Worm (Caenorhabditis elegans): ENCODE results near the gene srh-271.

Gene srh-271

ce11 chrV:2577603-2578002 is 44.2 kb downstream of the srh-271 start, which contains the start of gene srt-4:
Gene srt-4, plus strand, starts transcription at chrV:2577903.
- TF ChIP-seq ceh-39 (tag; optimal IDR thresholded peaks at IDR 0.05), result no peak
- TF ChIP-seq tbx-8 (GFP tag; optimal IDR thresholded peaks at IDR 0.05), result no peak
- no peak for TF ChIP-seq unc-120 (tag; optimal IDR thresholded peaks at IDR 0.05; ENCODE audit: poor library complexity, severe bottlenecking)
- no peak for TF ChIP-seq bed-3 (GFP tag; optimal IDR thresholded peaks at IDR 0.05)
- no peak for TF ChIP-seq elt-1 (tag; optimal IDR thresholded peaks at IDR 0.05; ENCODE audit: borderline replicate concordance, insufficient read depth)
- TF ChIP-seq nhr-28 (tag; optimal IDR thresholded peaks at IDR 0.05), result no peak
- no peak for TF ChIP-seq ztf-11 (tag; optimal IDR thresholded peaks at IDR 0.05)
- TF ChIP-seq pha-4 (tag; optimal IDR thresholded peaks at IDR 0.05), result no peak
- TF ChIP-seq sem-2 (GFP tag; optimal IDR thresholded peaks at IDR 0.05), result no peak
- no peak for TF ChIP-seq ces-1 (GFP tag; optimal IDR thresholded peaks at IDR 0.05)
- TF ChIP-seq lin-32 (GFP tag; optimal IDR thresholded peaks at IDR 0.05), result no peak
- no peak for TF ChIP-seq mab-5 (tag; optimal IDR thresholded peaks at IDR 0.05)
- TF ChIP-seq cnd-1 (tag; optimal IDR thresholded peaks at IDR 0.05), result no peak
- no peak for TF ChIP-seq M03D4.4 (tag; optimal IDR thresholded peaks at IDR 0.05)
- TF ChIP-seq nhr-76 (tag; optimal IDR thresholded peaks at IDR 0.05), result no peak
- no peak for TF ChIP-seq mls-2 (tag; optimal IDR thresholded peaks at IDR 0.05)
- TF ChIP-seq nhr-237 (tag; optimal IDR thresholded peaks at IDR 0.05), result no peak
- TF ChIP-seq lin-13 (tag; optimal IDR thresholded peaks at IDR 0.05), result no peak
- no peak for TF ChIP-seq hlh-1 (tag; optimal IDR thresholded peaks at IDR 0.05)

- TF ChIP-seq nhr-28 (tag; optimal IDR thresholded peaks at IDR 0.05) (no peak), flh-1 (GFP tag; optimal IDR thresholded peaks at IDR 0.05) (no peak), sem-2 (GFP tag; optimal IDR thresholded peaks at IDR 0.05) (no peak), lsy-2 (tag; optimal IDR thresholded peaks at IDR 0.05) (no peak), pha-4 (tag; optimal IDR thresholded peaks at IDR 0.05) (no peak), unc-120 (tag; optimal IDR thresholded peaks at IDR 0.05; ENCODE audit: poor library complexity, severe bottlenecking) (no peak), lin-32 (GFP tag; optimal IDR thresholded peaks at IDR 0.05) (no peak), mep-1 (tag; optimal IDR thresholded peaks at IDR 0.05) (no peak), M03D4.4 (tag; optimal IDR thresholded peaks at IDR 0.05) (no peak), drap-1 (GFP tag; optimal IDR thresholded peaks at IDR 0.05) (no peak), lin-13 (tag; optimal IDR thresholded peaks at IDR 0.05) (no peak)
These were observed 46.1 kb downstream of the srh-271 start for ce11 chrV:2575716-2576115.

ce11 chrV:2573881-2574280 is 47.9 kb downstream of the srh-271 start, which contains the start of gene nhr-290:
Gene nhr-290, plus strand, starts transcription at chrV:2574181.
- no peak for TF ChIP-seq unc-62 (GFP tag; optimal IDR thresholded peaks at IDR 0.05)
- TF ChIP-seq cnd-1 (tag; optimal IDR thresholded peaks at IDR 0.05), result no peak
- TF ChIP-seq M03D4.4 (tag; optimal IDR thresholded peaks at IDR 0.05), result no peak
- TF ChIP-seq lin-32 (GFP tag; optimal IDR thresholded peaks at IDR 0.05), result no peak
- no peak for TF ChIP-seq ham-2 (GFP tag; optimal IDR thresholded peaks at IDR 0.05)
- no peak for TF ChIP-seq ceh-39 (tag; optimal IDR thresholded peaks at IDR 0.05)
- no peak for TF ChIP-seq ztf-11 (tag; optimal IDR thresholded peaks at IDR 0.05)
- TF ChIP-seq unc-39 (tag; optimal IDR thresholded peaks at IDR 0.05), result no peak
- no peak for TF ChIP-seq nhr-12 (tag; optimal IDR thresholded peaks at IDR 0.05)
- no peak for TF ChIP-seq lin-13 (tag; optimal IDR thresholded peaks at IDR 0.05)
- no peak for TF ChIP-seq nhr-28 (tag; optimal IDR thresholded peaks at IDR 0.05)
- TF ChIP-seq blmp-1 (tag; optimal IDR thresholded peaks at IDR 0.05), result no peak
- TF ChIP-seq flh-1 (GFP tag; optimal IDR thresholded peaks at IDR 0.05), result no peak
- TF ChIP-seq drap-1 (GFP tag; optimal IDR thresholded peaks at IDR 0.05), result no peak
- TF ChIP-seq ces-1 (GFP tag; optimal IDR thresholded peaks at IDR 0.05), result no peak
- TF ChIP-seq tbx-8 (GFP tag; optimal IDR thresholded peaks at IDR 0.05), result no peak
- no peak for TF ChIP-seq ceh-43 (GFP tag; optimal IDR thresholded peaks at IDR 0.05)
- no peak for TF ChIP-seq sptf-1 (tag; optimal IDR thresholded peaks at IDR 0.05)
- TF ChIP-seq pha-4 (tag; optimal IDR thresholded peaks at IDR 0.05), result no peak
- TF ChIP-seq mab-5 (tag; optimal IDR thresholded peaks at IDR 0.05), result no peak

- TF ChIP-seq elt-3 (tag; optimal IDR thresholded peaks at IDR 0.05) (no peak), drap-1 (GFP tag; optimal IDR thresholded peaks at IDR 0.05) (no peak), sptf-1 (tag; optimal IDR thresholded peaks at IDR 0.05) (no peak), hlh-1 (tag; optimal IDR thresholded peaks at IDR 0.05) (no peak), lsy-2 (tag; optimal IDR thresholded peaks at IDR 0.05) (no peak)
These were observed 48.7 kb downstream of the srh-271 start, which contains the start of gene srj-20 for ce11 chrV:2573108-2573507. Gene srj-20, minus strand, starts transcription at chrV:2573208.

ce11 chrV:2570643-2571042 is 51.1 kb downstream of the srh-271 start, which contains the start of gene srj-19:
Gene srj-19, minus strand, starts transcription at chrV:2570743.
- TF ChIP-seq sem-2 (GFP tag; optimal IDR thresholded peaks at IDR 0.05) (no peak), sptf-1 (tag; optimal IDR thresholded peaks at IDR 0.05) (no peak), tbx-8 (GFP tag; optimal IDR thresholded peaks at IDR 0.05) (no peak), M03D4.4 (tag; optimal IDR thresholded peaks at IDR 0.05) (no peak), nhr-2 (tag; optimal IDR thresholded peaks at IDR 0.05) (no peak), bed-3 (GFP tag; optimal IDR thresholded peaks at IDR 0.05) (no peak), ham-2 (GFP tag; optimal IDR thresholded peaks at IDR 0.05) (no peak), pha-4 (tag; optimal IDR thresholded peaks at IDR 0.05) (no peak), cnd-1 (tag; optimal IDR thresholded peaks at IDR 0.05) (no peak), unc-39 (tag; optimal IDR thresholded peaks at IDR 0.05) (no peak), lsy-2 (tag; optimal IDR thresholded peaks at IDR 0.05) (no peak)

Data from whole organism, mixed stage, embryonic.